Fruit fly (Drosophila melanogaster) whole organism, embryonic: ENCODE results near the gene CG11842.
A peak's percentile ranks its signal among the peaks of the same experiment; 100 is the strongest.

Experiments
- Atf-2 ChIP-seq: fragments of 200-800 bp; sonication (Bioruptor generic); optimal IDR thresholded peaks from 2 replicates; lab custom pipeline; 2016; ENCODE audit warnings: missing biosample characterization, missing genetic modification characterization
- B-H2 ChIP-seq: fragments of 200-800 bp; sonication (Bioruptor generic); optimal IDR thresholded peaks from 2 replicates; lab custom pipeline; 2018; ENCODE audit warnings: missing biosample characterization, mild to moderate bottlenecking, missing genetic modification characterization
- CG10209 ChIP-seq: fragments of 200-800 bp; sonication (Bioruptor generic); optimal IDR thresholded peaks from 3 replicates; lab custom pipeline; 2017; ENCODE audit warnings: missing biosample characterization, mild to moderate bottlenecking, missing genetic modification characterization, missing genetic modification reagents
- CG11085 ChIP-seq: fragments of 200-800 bp; sonication (Bioruptor generic); IDR thresholded peaks from 2 replicates; pipeline ENCODE4 v1.3.6; 2022; ENCODE audit warnings: missing biosample characterization, missing genetic modification characterization
- CG11695 ChIP-seq: fragments of 200-800 bp; sonication (Bioruptor generic); IDR thresholded peaks from 3 replicates; pipeline ENCODE4 v1.3.6; 2022; ENCODE audit warnings: missing biosample characterization, missing genetic modification characterization
- CG12659 ChIP-seq: fragments of 200-800 bp; sonication (Bioruptor generic); optimal IDR thresholded peaks from 3 replicates; lab custom pipeline; 2017; ENCODE audit warnings: mild to moderate bottlenecking, missing biosample characterization, missing genetic modification reagents, missing genetic modification characterization
- CG14860 ChIP-seq: fragments of 200-800 bp; sonication (Bioruptor generic); IDR thresholded peaks from 3 replicates; pipeline ENCODE4 v1.3.6; 2022; ENCODE audit warnings: missing biosample characterization, missing genetic modification characterization; ENCODE audit not compliant: partially characterized antibody
- CG15269 ChIP-seq: fragments of 200-800 bp; sonication (Bioruptor generic); optimal IDR thresholded peaks from 2 replicates; lab custom pipeline; 2018; ENCODE audit warnings: missing biosample characterization, mild to moderate bottlenecking, missing genetic modification characterization, moderate library complexity
- CG17361 ChIP-seq: fragments of 200-800 bp; sonication (Bioruptor generic); IDR thresholded peaks from 3 replicates; pipeline ENCODE4 v1.3.6; 2022; ENCODE audit warnings: missing biosample characterization, missing genetic modification characterization
- CG2678 ChIP-seq: fragments of 200-800 bp; sonication (Bioruptor generic); optimal IDR thresholded peaks from 3 replicates; lab custom pipeline; 2019; ENCODE audit warnings: missing biosample characterization, mild to moderate bottlenecking, missing genetic modification characterization, moderate library complexity
- CG2875 ChIP-seq: fragments of 200-800 bp; sonication (Bioruptor generic); optimal IDR thresholded peaks from 2 replicates; lab custom pipeline; 2017; ENCODE audit warnings: missing biosample characterization, mild to moderate bottlenecking, missing genetic modification characterization, missing genetic modification reagents
- CG2889 ChIP-seq: fragments of 200-800 bp; sonication (Bioruptor generic); IDR thresholded peaks from 3 replicates; pipeline ENCODE4 v1.3.6; 2022; ENCODE audit warnings: missing biosample characterization, missing genetic modification characterization
- CG32772 ChIP-seq: fragments of 200-800 bp; sonication (Bioruptor generic); IDR thresholded peaks from 2 replicates; pipeline ENCODE4 v1.3.6; 2022; ENCODE audit warnings: missing biosample characterization, missing genetic modification characterization
- CG3995 ChIP-seq: fragments of 200-800 bp; sonication (Bioruptor generic); optimal IDR thresholded peaks from 3 replicates; lab custom pipeline; 2016; ENCODE audit warnings: missing biosample characterization, missing genetic modification characterization
- CG6854 ChIP-seq: fragments of 200-800 bp; sonication (Bioruptor generic); optimal IDR thresholded peaks from 3 replicates; lab custom pipeline; 2017; ENCODE audit warnings: missing biosample characterization, mild to moderate bottlenecking, missing genetic modification characterization
- CG8281 ChIP-seq: fragments of 200-800 bp; sonication (Bioruptor generic); optimal IDR thresholded peaks from 2 replicates; lab custom pipeline; 2018; ENCODE audit warnings: missing biosample characterization, mild to moderate bottlenecking, missing genetic modification characterization, moderate library complexity
- CG8359 ChIP-seq: fragments of 200-800 bp; sonication (Bioruptor generic); optimal IDR thresholded peaks from 2 replicates; lab custom pipeline; 2017; ENCODE audit warnings: missing biosample characterization, mild to moderate bottlenecking, missing genetic modification characterization, borderline replicate concordance
- CG9437 ChIP-seq: fragments of 200-800 bp; sonication (Bioruptor generic); optimal IDR thresholded peaks from 2 replicates; lab custom pipeline; 2018; ENCODE audit warnings: missing biosample characterization, mild to moderate bottlenecking, missing genetic modification characterization
- CrebB ChIP-seq: fragments of 200-800 bp; sonication (Bioruptor generic); optimal IDR thresholded peaks from 3 replicates; lab custom pipeline; 2018; ENCODE audit warnings: missing biosample characterization, mild to moderate bottlenecking, missing genetic modification characterization
- D ChIP-seq, 2 experiments: fragments of 200-800 bp in 1 of 2; fragments of >200 bp in 1 of 2; sonication (Bioruptor generic) in 1 of 2; optimal IDR thresholded peaks; 2 replicates in 1 of 2; 3 replicates in 1 of 2; lab custom pipeline; 2017; ENCODE audit warnings: mild to moderate bottlenecking in 1 of 2, missing biosample characterization in 1 of 2, missing genetic modification characterization in 1 of 2, missing genetic modification reagents in 1 of 2
- Hmr ChIP-seq: fragments of 200-800 bp; sonication (Bioruptor generic); optimal IDR thresholded peaks from 3 replicates; lab custom pipeline; 2017; ENCODE audit warnings: mild to moderate bottlenecking, missing biosample characterization, missing genetic modification reagents, missing genetic modification characterization
- Kr ChIP-seq: fragments of 200-800 bp; sonication (Bioruptor generic); optimal IDR thresholded peaks from 2 replicates; lab custom pipeline; 2017; ENCODE audit warnings: missing biosample characterization, mild to moderate bottlenecking, missing genetic modification characterization
- NK7.1 ChIP-seq: fragments of 200-800 bp; sonication (Bioruptor generic); optimal IDR thresholded peaks from 3 replicates; lab custom pipeline; 2016; ENCODE audit warnings: missing biosample characterization, missing genetic modification characterization
- Oaz ChIP-seq: fragments of 200-800 bp; sonication (Bioruptor generic); IDR thresholded peaks from 2 replicates; pipeline ENCODE4 v1.3.6; 2022; ENCODE audit warnings: missing biosample characterization, missing genetic modification characterization
- Sox100B ChIP-seq: fragments of 200-800 bp; sonication (Bioruptor generic); optimal IDR thresholded peaks from 3 replicates; lab custom pipeline; 2018; ENCODE audit warnings: missing biosample characterization, mild to moderate bottlenecking, missing genetic modification characterization
- Sry-β ChIP-seq: fragments of 200-800 bp; sonication (Bioruptor generic); optimal IDR thresholded peaks from 2 replicates; lab custom pipeline; 2018; ENCODE audit warnings: missing biosample characterization, mild to moderate bottlenecking, missing genetic modification characterization, moderate library complexity
- Stat92E ChIP-seq, 3 experiments: fragments of >200 bp in 2 of 3; fragments of 200-800 bp in 1 of 3; sonication (Bioruptor generic) in 1 of 3; optimal IDR thresholded peaks; 2 replicates each; lab custom pipeline; 2017 to 2019; ENCODE audit warnings: missing biosample characterization in 3 of 3, missing genetic modification characterization in 3 of 3, mild to moderate bottlenecking in 1 of 3, moderate library complexity in 1 of 3
- Xrp1 ChIP-seq: fragments of 200-800 bp; sonication (Bioruptor generic); IDR thresholded peaks from 2 replicates; pipeline ENCODE4 v1.3.6; 2022; ENCODE audit warnings: missing biosample characterization, missing genetic modification characterization
- al ChIP-seq: fragments of 200-800 bp; sonication (Bioruptor generic); IDR thresholded peaks from 2 replicates; pipeline ENCODE4 v1.3.6; 2022; ENCODE audit warnings: missing biosample characterization, missing genetic modification characterization
- bab2 ChIP-seq: fragments of 200-800 bp; sonication (Bioruptor generic); optimal IDR thresholded peaks from 2 replicates; lab custom pipeline; 2016; ENCODE audit warnings: missing biosample characterization, missing genetic modification characterization
- bigmax ChIP-seq: fragments of 200-800 bp; sonication (Bioruptor generic); optimal IDR thresholded peaks from 2 replicates; lab custom pipeline; 2018; ENCODE audit warnings: missing biosample characterization, mild to moderate bottlenecking, missing genetic modification characterization
- bsh ChIP-seq, 2 experiments: fragments of 200-800 bp; sonication (Bioruptor generic); optimal IDR thresholded peaks; 2 replicates each; lab custom pipeline; 2017 to 2018; ENCODE audit warnings: mild to moderate bottlenecking in 2 of 2, missing biosample characterization in 2 of 2, missing genetic modification characterization in 2 of 2, moderate library complexity in 1 of 2
- cas ChIP-seq: fragments of 200-800 bp; sonication (Bioruptor generic); IDR thresholded peaks from 2 replicates; pipeline ENCODE4 v1.3.6; 2022; ENCODE audit warnings: missing biosample characterization, missing genetic modification characterization
- crc ChIP-seq: fragments of 200-800 bp; sonication (Bioruptor generic); optimal IDR thresholded peaks from 2 replicates; lab custom pipeline; 2016; ENCODE audit warnings: missing biosample characterization, missing genetic modification characterization
- dan ChIP-seq: fragments of 200-800 bp; sonication (Bioruptor generic); IDR thresholded peaks from 2 replicates; pipeline ENCODE4 v1.3.6; 2022; ENCODE audit warnings: missing biosample characterization, missing genetic modification characterization
- dysf ChIP-seq: fragments of 200-800 bp; sonication (Bioruptor generic); IDR thresholded peaks from 3 replicates; pipeline ENCODE4 v1.3.6; 2022; ENCODE audit warnings: missing biosample characterization, missing genetic modification characterization
- eyg ChIP-seq: fragments of 200-800 bp; sonication (Bioruptor generic); optimal IDR thresholded peaks from 3 replicates; lab custom pipeline; 2016; ENCODE audit warnings: missing biosample characterization, missing genetic modification characterization
- fru ChIP-seq: fragments of >200 bp; optimal IDR thresholded peaks from 2 replicates; lab custom pipeline; 2017
- luna ChIP-seq: fragments of 200-800 bp; sonication (Bioruptor generic); optimal IDR thresholded peaks from 2 replicates; lab custom pipeline; 2016; ENCODE audit warnings: missing biosample characterization, missing genetic modification characterization
- phol ChIP-seq: fragments of 200-800 bp; sonication (Bioruptor generic); optimal IDR thresholded peaks from 3 replicates; lab custom pipeline; 2018; ENCODE audit warnings: missing biosample characterization, mild to moderate bottlenecking, missing genetic modification characterization, moderate library complexity
- prd ChIP-seq, 3 experiments: fragments of >200 bp in 2 of 3; fragments of 200-800 bp in 1 of 3; sonication (Bioruptor generic) in 1 of 3; optimal IDR thresholded peaks in 2 of 3; IDR thresholded peaks in 1 of 3; 2 replicates in 2 of 3; 3 replicates in 1 of 3; pipeline versions ENCODE4 v1.3.6 to Lab custom; 2017 to 2022; ENCODE audit warnings: missing biosample characterization in 1 of 3, missing genetic modification characterization in 1 of 3
- repo ChIP-seq: fragments of 200-800 bp; sonication (Bioruptor generic); optimal IDR thresholded peaks from 2 replicates; lab custom pipeline; 2016; ENCODE audit warnings: missing biosample characterization, missing genetic modification characterization
- ro ChIP-seq: fragments of 200-800 bp; sonication (Bioruptor generic); IDR thresholded peaks from 2 replicates; pipeline ENCODE4 v1.3.6; 2022; ENCODE audit warnings: missing biosample characterization, missing genetic modification characterization
- slp2 ChIP-seq: fragments of 200-800 bp; sonication (Bioruptor generic); optimal IDR thresholded peaks from 2 replicates; lab custom pipeline; 2016; ENCODE audit warnings: missing biosample characterization, missing genetic modification characterization
- ttk ChIP-seq: fragments of 200-800 bp; sonication (Bioruptor generic); IDR thresholded peaks from 2 replicates; pipeline ENCODE4 v2.1.2; 2022; ENCODE audit warnings: missing biosample characterization, missing genetic modification characterization
- twi ChIP-seq: fragments of 200-800 bp; optimal IDR thresholded peaks from 2 replicates; lab custom pipeline; 2019; ENCODE audit warnings: missing biosample characterization, mild to moderate bottlenecking, missing genetic modification characterization, moderate library complexity
- tx ChIP-seq: fragments of 200-800 bp; sonication (Bioruptor generic); optimal IDR thresholded peaks from 2 replicates; lab custom pipeline; 2016; ENCODE audit warnings: missing biosample characterization, missing genetic modification characterization
- yki ChIP-seq: fragments of >200 bp; optimal IDR thresholded peaks from 3 replicates; lab custom pipeline; 2018

The CG11842 gene

DNA sequence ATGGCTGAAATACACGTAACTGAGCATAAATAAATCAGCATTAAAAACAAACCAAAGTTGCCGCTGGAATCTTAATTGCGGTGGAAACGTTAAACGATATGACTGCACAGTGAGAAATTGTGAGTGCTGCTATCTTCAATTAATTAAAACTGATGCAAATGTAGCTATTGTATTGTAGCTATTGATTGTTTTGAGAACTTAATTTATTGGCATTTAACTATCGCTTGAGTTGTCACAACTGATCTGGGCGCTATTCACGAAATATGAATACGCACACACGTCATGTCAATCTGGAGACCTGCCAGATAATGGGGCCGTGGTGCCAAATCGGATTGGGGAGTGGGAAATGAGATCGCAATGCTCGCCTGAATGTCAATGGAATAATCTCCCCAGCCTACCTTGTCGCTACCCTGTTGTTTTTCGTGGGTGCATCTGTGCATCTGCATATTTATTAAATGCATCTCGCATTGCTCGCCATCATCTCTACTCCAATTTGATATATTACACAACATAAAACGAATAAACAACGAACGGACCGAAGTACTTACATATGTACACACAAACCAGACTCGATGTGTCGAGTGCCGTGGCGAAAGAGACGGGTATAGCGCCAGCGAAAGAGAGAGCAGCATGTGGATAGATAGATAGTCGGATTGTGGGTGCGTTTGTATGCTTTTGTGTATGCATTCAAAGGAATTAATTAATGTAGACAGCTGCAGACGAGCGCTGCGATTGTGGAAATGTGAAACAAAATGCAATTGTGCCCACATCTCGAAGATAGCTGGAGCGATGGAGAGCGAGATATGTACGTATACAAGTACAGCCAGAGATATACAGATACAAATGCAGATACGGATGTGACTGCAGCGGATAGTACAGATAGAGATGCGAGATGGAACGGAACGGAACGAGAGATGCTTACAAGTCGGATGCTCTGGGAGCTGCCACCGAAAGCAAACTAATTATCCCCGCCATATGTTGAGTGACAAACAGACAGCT is 31.3 kb downstream of the CG11842 start (continued):
- TF ChIP-seq CG2889 (GFP tag; lab: Robert Waterston, UW) (no peak), CG8359 (GFP tag; lab: Kevin White, UChicago) (no peak), luna (no peak), twi (peak; percentile 89), CG11085 (GFP tag; lab: Robert Waterston, UW) (no peak), crc (no peak), fru (lab: Kevin White, UChicago) (no peak), CG2678 (peak; percentile 34), yki (lab: Kevin White, UChicago) (no peak), al (no peak), phol (tag; lab: Kevin White, UChicago) (no peak), bigmax (GFP tag; lab: Kevin White, UChicago) (no peak), Oaz (GFP tag; lab: Robert Waterston, UW) (no peak), slp2 (no peak), Hmr (no peak), Sox100B (GFP tag; lab: Kevin White, UChicago) (peak; percentile 14), CG11695 (no peak; the same call in 2 of the 3 replicates), CG32772 (GFP tag; lab: Robert Waterston, UW) (no peak), CG6854 (GFP tag; lab: Kevin White, UChicago) (no peak), dysf (GFP tag; lab: Robert Waterston, UW) (no peak), cas (GFP tag; lab: Robert Waterston, UW) (no peak), D (optimal IDR thresholded peaks at IDR 0.05; lab: Kevin White, UChicago) (no peak), D (GFP tag; optimal IDR thresholded peaks at IDR 0.05; lab: Kevin White, UChicago) (no peak), Xrp1 (peak; percentile 35; the same call in 1 of the 2 replicates), CG9437 (GFP tag; lab: Kevin White, UChicago) (no peak), dan (GFP tag; lab: Robert Waterston, UW) (no peak), CG17361 (GFP tag; lab: Robert Waterston, UW) (0 out of 3 replicates have a peak, but pooled peaks have one; percentile 12), Kr (GFP tag; lab: Kevin White, UChicago) (no peak), bab2 (peak; percentile 46), CG8281 (tag; lab: Kevin White, UChicago) (no peak), CG3995 (GFP tag; lab: Kevin White, UChicago) (no peak), repo (GFP tag; lab: Kevin White, UChicago) (no peak), CG2875 (peak; percentile 38), Atf-2 (GFP tag; lab: Kevin White, UChicago) (no peak), B-H2 (GFP tag; lab: Kevin White, UChicago) (no peak), tx (GFP tag; lab: Kevin White, UChicago) (no peak), CrebB (tag; lab: Kevin White, UChicago) (peak; percentile 17), Sry-β (peak; percentile 35), ro (no peak), CG14860 (GFP tag; lab: Robert Waterston, UW) (no peak), ttk (GFP tag; lab: Robert Waterston, UW) (no peak), CG12659 (GFP tag; lab: Kevin White, UChicago) (no peak), CG10209 (GFP tag; lab: Kevin White, UChicago) (no peak), prd (optimal IDR thresholded peaks at IDR 0.05; lab: Kevin White, UChicago) (no peak), prd (GFP tag; IDR thresholded peaks at IDR 0.05; lab: Robert Waterston, UW) (no peak), CG15269 (tag; lab: Kevin White, UChicago) (no peak), bsh (GFP tag; optimal IDR thresholded peaks at IDR 0.05; lab: Kevin White, UChicago) (peak; percentile 13 to 44), eyg (GFP tag; lab: Kevin White, UChicago) (no peak), Stat92E (GFP tag; optimal IDR thresholded peaks at IDR 0.05; lab: Kevin White, UChicago) (peak in 1 of 3 experiments; percentile 36), NK7.1 (GFP tag; lab: Kevin White, UChicago) (no peak)
